Worm (Caenorhabditis elegans): Measurements from ENCODE around the gene F35E12.9.

DNA sequence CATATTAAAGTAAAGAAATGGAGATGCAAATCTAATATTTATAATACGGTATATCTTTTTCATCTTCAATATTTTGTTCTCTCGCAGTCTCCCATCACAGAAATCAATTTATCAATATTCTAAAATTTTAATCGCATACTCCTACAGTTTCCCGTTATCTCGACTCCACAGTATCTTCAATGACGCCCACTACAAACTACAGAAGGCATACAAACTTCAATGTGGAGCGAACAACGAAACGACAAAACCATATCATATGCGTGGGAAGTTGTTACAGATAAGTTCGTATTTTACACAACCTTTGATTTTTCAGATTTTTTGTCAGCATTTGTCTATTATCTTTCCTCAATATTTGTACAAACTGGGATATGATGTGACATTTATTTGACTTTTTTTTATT is 5.0 kb downstream of the F35E12.9 start:
- TF ChIP-seq ama-1 (optimal IDR thresholded peaks at IDR 0.05) = no peak
- no peak for TF ChIP-seq F13C5.2 (tag; optimal IDR thresholded peaks at IDR 0.05)
- TF ChIP-seq scrt-1 (GFP tag; IDR thresholded peaks at IDR 0.05) = no peak
- no peak for TF ChIP-seq ets-7 (tag; optimal IDR thresholded peaks at IDR 0.05)
- TF ChIP-seq hmg-4 (GFP tag; optimal IDR thresholded peaks at IDR 0.05) = no peak
- TF ChIP-seq aly-1 (tag; optimal IDR thresholded peaks at IDR 0.05) = no peak
- TF ChIP-seq hnd-1 (tag; optimal IDR thresholded peaks at IDR 0.05) = no peak
